Worm (Caenorhabditis elegans): ENCODE measurements around the gene Y17G7B.23.

The Y17G7B.23 gene

ce11 chrII:11966602-11967001 is 32.4 kb upstream of the Y17G7B.23 start, which contains the start of gene rab-7 (continued):
- TF ChIP-seq mdl-1 (tag; optimal IDR thresholded peaks at IDR 0.05) = no peak
- no peak for TF ChIP-seq elt-3 (tag; optimal IDR thresholded peaks at IDR 0.05)
- TF ChIP-seq nhr-25 (tag; optimal IDR thresholded peaks at IDR 0.05) = no peak
- no peak for TF ChIP-seq sma-3 (GFP tag; optimal IDR thresholded peaks at IDR 0.05)
- TF ChIP-seq mab-5 (tag; optimal IDR thresholded peaks at IDR 0.05) = no peak
- TF ChIP-seq aly-2 (tag; optimal IDR thresholded peaks at IDR 0.05) = no peak
- TF ChIP-seq alr-1 (tag; optimal IDR thresholded peaks at IDR 0.05) = no peak
- TF ChIP-seq lsy-2 (tag; optimal IDR thresholded peaks at IDR 0.05) = peak in 1 of 2 experiments; percentile 17
- TF ChIP-seq C34F6.9 (tag; optimal IDR thresholded peaks at IDR 0.05) = no peak
- no peak for TF ChIP-seq nhr-12 (tag; optimal IDR thresholded peaks at IDR 0.05)
- TF ChIP-seq nhr-21 (tag; optimal IDR thresholded peaks at IDR 0.05) = no peak

DNA sequence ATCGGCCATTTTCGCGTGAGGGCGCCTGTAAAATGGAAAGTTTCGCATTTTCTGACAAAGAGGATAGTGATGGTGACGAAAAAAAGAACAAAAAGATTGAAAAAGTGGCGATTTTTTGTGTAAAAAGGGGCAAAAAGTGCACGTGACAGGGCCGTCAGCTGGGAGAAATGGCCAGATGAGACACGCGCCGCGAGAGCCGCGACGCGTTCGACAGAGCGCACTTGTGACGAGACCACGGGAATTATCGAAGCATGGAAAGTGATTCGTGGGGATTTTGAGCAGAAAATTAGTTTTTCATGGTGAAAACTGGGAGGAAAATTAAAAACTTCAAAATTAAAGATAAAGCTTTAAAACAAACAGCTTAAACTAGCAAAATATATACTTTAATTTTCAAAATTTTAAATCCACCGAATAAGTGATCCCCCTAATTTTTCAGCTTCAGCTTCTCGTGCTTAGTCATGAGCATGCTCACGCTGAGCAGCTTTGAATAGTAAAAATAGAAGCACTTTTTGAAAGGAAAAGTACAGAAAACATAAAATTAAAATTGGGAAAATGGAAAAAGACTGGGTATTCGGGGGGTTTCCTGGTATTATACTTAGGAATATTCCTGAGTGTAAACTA is 31.4 kb upstream of the Y17G7B.23 start, which contains the start of gene W03C9.5:
Gene W03C9.5, minus strand, starts transcription at position 38 of the 621 bp plus-strand sequence.
- TF ChIP-seq nhr-129 (tag; optimal IDR thresholded peaks at IDR 0.05) = peak; percentile 93
- TF ChIP-seq ztf-4 (tag; optimal IDR thresholded peaks at IDR 0.05) = peak; percentile 81
- peak; percentile 64 for TF ChIP-seq ceh-82 (tag; optimal IDR thresholded peaks at IDR 0.05)
- peak; percentile 96 for TF ChIP-seq crh-2 (tag; optimal IDR thresholded peaks at IDR 0.05)
- no peak for TF ChIP-seq nhr-23 (tag; optimal IDR thresholded peaks at IDR 0.05)
- TF ChIP-seq nhr-6 (tag; optimal IDR thresholded peaks at IDR 0.05) = peak; percentile 79
- peak; percentile 96 for TF ChIP-seq sma-3 (GFP tag; optimal IDR thresholded peaks at IDR 0.05)
- TF ChIP-seq sem-4 (tag; optimal IDR thresholded peaks at IDR 0.05) = peak; percentile 73
- peak; percentile 99 for TF ChIP-seq C34F6.9 (tag; optimal IDR thresholded peaks at IDR 0.05)
- TF ChIP-seq nhr-25 (tag; optimal IDR thresholded peaks at IDR 0.05) = peak; percentile 95
- peak; percentile 80 for TF ChIP-seq zag-1 (tag; optimal IDR thresholded peaks at IDR 0.05)
- peak; percentile 87 for TF ChIP-seq sma-9 (GFP tag; optimal IDR thresholded peaks at IDR 0.05)
- TF ChIP-seq sma-9 (tag; optimal IDR thresholded peaks at IDR 0.05) = no peak
- peak; percentile 92 for TF ChIP-seq F13H6.1 (tag; optimal IDR thresholded peaks at IDR 0.05)
- TF ChIP-seq mab-5 (tag; optimal IDR thresholded peaks at IDR 0.05) = peak; percentile 78
- TF ChIP-seq gmeb-1 (tag; optimal IDR thresholded peaks at IDR 0.05) = peak; percentile 88
- peak; percentile 74 for TF ChIP-seq ZK546.5 (tag; optimal IDR thresholded peaks at IDR 0.05)
- TF ChIP-seq lin-11 (tag; optimal IDR thresholded peaks at IDR 0.05) = peak; percentile 87
- peak; percentile 66 for TF ChIP-seq nhr-77 (tag; optimal IDR thresholded peaks at IDR 0.05)
- TF ChIP-seq aly-2 (tag; optimal IDR thresholded peaks at IDR 0.05) = no peak
- peak; percentile 10 for TF ChIP-seq nhr-237 (tag; optimal IDR thresholded peaks at IDR 0.05)
- TF ChIP-seq snpc-4 (tag; optimal IDR thresholded peaks at IDR 0.05) = peak; percentile 70
- TF ChIP-seq lin-39 (tag; optimal IDR thresholded peaks at IDR 0.05) = peak; percentile 52
- peak; percentile 78 for TF ChIP-seq nhr-21 (tag; optimal IDR thresholded peaks at IDR 0.05)
- TF ChIP-seq dmd-4 (tag; optimal IDR thresholded peaks at IDR 0.05) = no peak
- peak; percentile 97 for TF ChIP-seq unc-55 (GFP tag; optimal IDR thresholded peaks at IDR 0.05)
- TF ChIP-seq nhr-12 (tag; optimal IDR thresholded peaks at IDR 0.05) = no peak
- no peak for TF ChIP-seq R02D3.7 (tag; optimal IDR thresholded peaks at IDR 0.05)
- TF ChIP-seq nhr-11 (tag; optimal IDR thresholded peaks at IDR 0.05) = no peak
- peak; percentile 88 for TF ChIP-seq egl-27 (tag; optimal IDR thresholded peaks at IDR 0.05)
- no peak for TF ChIP-seq unc-62 (GFP tag; optimal IDR thresholded peaks at IDR 0.05)
- TF ChIP-seq fos-1 (tag; optimal IDR thresholded peaks at IDR 0.05) = peak; percentile 96
- TF ChIP-seq ama-1 (optimal IDR thresholded peaks at IDR 0.05) = peak; percentile 70
- TF ChIP-seq mdl-1 (tag; optimal IDR thresholded peaks at IDR 0.05) = peak; percentile 65 to 95
- TF ChIP-seq lsy-2 (tag; optimal IDR thresholded peaks at IDR 0.05) = peak; percentile 72 to 94
- TF ChIP-seq mbf-1 (tag; optimal IDR thresholded peaks at IDR 0.05) = no peak
- TF ChIP-seq ceh-16 (tag; optimal IDR thresholded peaks at IDR 0.05) = no peak
- peak; percentile 52 for TF ChIP-seq skn-1 (tag; optimal IDR thresholded peaks at IDR 0.05)
- TF ChIP-seq blmp-1 (tag; optimal IDR thresholded peaks at IDR 0.05; ENCODE audit: insufficient read depth) = peak; percentile 80
- peak; percentile 96 for TF ChIP-seq lin-13 (GFP tag; optimal IDR thresholded peaks at IDR 0.05)
- TF ChIP-seq alr-1 (tag; optimal IDR thresholded peaks at IDR 0.05) = no peak
- TF ChIP-seq peb-1 (tag; optimal IDR thresholded peaks at IDR 0.05) = no peak
- TF ChIP-seq nhr-10 (tag; optimal IDR thresholded peaks at IDR 0.05) = peak; percentile 43
- no peak for TF ChIP-seq elt-3 (tag; optimal IDR thresholded peaks at IDR 0.05)
- peak; percentile 81 for TF ChIP-seq Y55F3AM.14 (GFP tag; optimal IDR thresholded peaks at IDR 0.05)

Measured in whole organism, L2 larva.